Worm (Caenorhabditis elegans) whole organism, early embryonic: Measurements from ENCODE around the gene cyp-14A4.

ENCODE experiments used
- B0310.2 ChIP-seq: sonication (generic microtip); optimal IDR thresholded peaks from 2 replicates; lab custom pipeline; 2016; ENCODE audit warnings: mild to moderate bottlenecking, missing genetic modification characterization, missing compliant biosample characterization
- F13C5.2 ChIP-seq: sonication (generic microtip); optimal IDR thresholded peaks from 2 replicates; lab custom pipeline; 2017; ENCODE audit warnings: mild to moderate bottlenecking, missing genetic modification characterization, inconsistent platforms, missing compliant biosample characterization
- aly-1 ChIP-seq: sonication (generic microtip); optimal IDR thresholded peaks from 2 replicates; lab custom pipeline; 2016; ENCODE audit warnings: missing genetic modification characterization, missing compliant biosample characterization
- ama-1 ChIP-seq: fragments of 150-350 bp; optimal IDR thresholded peaks from 2 replicates; lab custom pipeline; 2014
- ceh-13 ChIP-seq: fragments of 200-800 bp; sonication (Bioruptor generic); optimal IDR thresholded peaks from 2 replicates; lab custom pipeline; 2018; ENCODE audit warnings: mild to moderate bottlenecking, missing genetic modification characterization, missing compliant biosample characterization
- ceh-36 ChIP-seq: sonication (generic microtip); optimal IDR thresholded peaks from 2 replicates; lab custom pipeline; 2016; ENCODE audit warnings: missing genetic modification characterization, inconsistent platforms, missing compliant biosample characterization
- ets-7 ChIP-seq: sonication (generic microtip); optimal IDR thresholded peaks from 2 replicates; lab custom pipeline; 2016; ENCODE audit warnings: missing genotype, missing genetic modification characterization, missing compliant biosample characterization
- flt-1 ChIP-seq: fragments of 200-800 bp; sonication (Bioruptor generic); IDR thresholded peaks from 2 replicates; pipeline ENCODE4 v1.3.6; 2022; ENCODE audit warnings: missing genetic modification characterization, missing compliant biosample characterization
- hmbx-1 ChIP-seq: sonication (generic microtip); optimal IDR thresholded peaks from 2 replicates; lab custom pipeline; 2016; ENCODE audit warnings: mild to moderate bottlenecking, missing genetic modification characterization, missing compliant biosample characterization
- hmg-4 ChIP-seq: fragments of 200-800 bp; sonication (Bioruptor generic); optimal IDR thresholded peaks from 2 replicates; lab custom pipeline; 2018; ENCODE audit warnings: mild to moderate bottlenecking, missing genetic modification characterization, missing compliant biosample characterization
- hnd-1 ChIP-seq: sonication (generic microtip); optimal IDR thresholded peaks from 2 replicates; lab custom pipeline; 2016; ENCODE audit warnings: missing genetic modification characterization, missing compliant biosample characterization
- pes-1 ChIP-seq: fragments of 200-800 bp; sonication (Bioruptor generic); IDR thresholded peaks from 2 replicates; pipeline ENCODE4 v1.3.6; 2022; ENCODE audit warnings: missing genetic modification reagents, missing genetic modification characterization, missing compliant biosample characterization
- scrt-1 ChIP-seq: fragments of 200-800 bp; sonication (Bioruptor generic); IDR thresholded peaks from 2 replicates; pipeline ENCODE4 v1.3.6; 2022; ENCODE audit warnings: missing genetic modification characterization, missing compliant biosample characterization
- sea-1 ChIP-seq: fragments of 200-800 bp; sonication (Bioruptor generic); conservative IDR thresholded peaks from 2 replicates; pipeline ENCODE4 v1.3.6; 2022; ENCODE audit warnings: missing genetic modification characterization, missing compliant biosample characterization
- tbx-11 ChIP-seq: fragments of 200-800 bp; sonication (Bioruptor generic); IDR thresholded peaks from 2 replicates; pipeline ENCODE4 v1.3.6; 2022; ENCODE audit warnings: missing genetic modification characterization, missing compliant biosample characterization
- tbx-37 ChIP-seq: fragments of 200-800 bp; sonication (Bioruptor generic); conservative IDR thresholded peaks from 2 replicates; pipeline ENCODE4 v1.3.6; 2022; ENCODE audit warnings: missing genetic modification reagents, missing genetic modification characterization, missing compliant biosample characterization
- tra-4 ChIP-seq: sonication (generic microtip); optimal IDR thresholded peaks from 2 replicates; lab custom pipeline; 2017; ENCODE audit warnings: missing genetic modification characterization, missing compliant biosample characterization

The cyp-14A4 gene

DNA sequence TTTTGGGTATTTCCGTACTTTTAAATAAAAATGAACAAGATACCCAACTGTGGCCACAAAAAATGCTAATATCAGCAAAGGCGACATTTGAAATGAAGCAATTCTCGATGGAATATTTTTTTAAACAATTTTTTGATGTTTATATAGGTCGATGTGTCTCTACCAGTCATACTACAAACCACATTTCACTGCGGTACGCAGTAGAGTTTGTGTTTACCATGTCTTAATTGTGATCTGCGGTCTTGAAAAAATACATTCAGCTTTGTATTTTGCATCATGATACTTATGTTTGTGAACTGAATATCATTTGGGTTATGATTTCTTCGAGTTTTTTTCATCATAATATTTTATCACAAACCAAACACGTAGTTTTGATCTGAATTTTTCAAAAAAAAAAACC lies at the start of gene cyp-14A4:
TSS of gene cyp-14A4 (minus strand) at position 107 of the 400 bp plus-strand sequence.
- TF ChIP-seq sea-1 = no peak
- TF ChIP-seq hmg-4 (GFP tag; lab: Kevin White, UChicago) = no peak
- TF ChIP-seq F13C5.2 = no peak
- no peak for TF ChIP-seq pes-1 (GFP tag; lab: Robert Waterston, UW)
- TF ChIP-seq hmbx-1 (tag; lab: Kevin White, UChicago) = no peak
- TF ChIP-seq scrt-1 (GFP tag; lab: Robert Waterston, UW) = no peak

DNA sequence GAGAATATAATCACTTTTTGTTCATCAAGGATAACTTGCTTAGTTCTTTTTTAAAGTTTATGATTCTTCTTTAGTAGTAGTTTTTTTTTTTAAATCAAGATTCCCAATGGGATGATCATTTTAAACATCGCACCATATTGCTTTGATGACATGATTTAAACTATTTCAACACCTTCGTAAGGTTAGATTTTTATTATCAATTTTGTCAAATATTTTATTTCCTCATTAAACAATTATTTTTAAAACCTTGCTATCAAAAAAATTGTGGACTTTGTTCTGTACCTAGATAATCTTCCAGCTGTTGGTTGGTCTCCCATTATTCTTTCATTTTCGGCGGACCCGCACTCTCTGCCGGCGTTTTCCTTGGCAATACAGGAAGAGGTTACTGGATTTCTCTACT lies 47.4 kb upstream of the cyp-14A4 start, which contains the start of gene sir-2.3:
TSS of gene sir-2.3 (plus strand) at position 301 of the 400 bp plus-strand sequence.
- TF ChIP-seq hnd-1 (tag; lab: Kevin White, UChicago) = no peak
- TF ChIP-seq B0310.2 = no peak
- no peak for TF ChIP-seq tbx-37 (GFP tag; lab: Robert Waterston, UW)

DNA sequence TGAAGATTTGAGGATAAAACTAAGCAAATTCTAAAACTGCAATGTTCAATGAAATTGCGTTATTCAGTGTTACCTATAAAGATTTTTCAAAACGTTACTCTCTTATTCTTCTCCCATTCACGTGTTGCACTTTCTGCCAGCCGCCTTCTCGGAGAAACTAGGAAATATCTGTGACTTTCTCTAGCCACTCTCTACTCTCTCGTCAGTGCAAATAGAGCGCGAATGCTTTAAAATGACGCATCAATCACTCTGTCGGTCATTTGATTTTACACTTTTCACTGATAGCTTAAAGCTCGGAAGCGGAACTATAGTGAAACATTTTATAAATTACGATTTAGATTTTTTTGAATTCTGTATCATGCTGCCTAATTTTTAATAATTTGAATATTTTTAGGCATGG lies 44.9 kb upstream of the cyp-14A4 start:
- TF ChIP-seq ceh-13 = no peak
- TF ChIP-seq F13C5.2 = peak; percentile 23
- no peak for TF ChIP-seq hnd-1 (tag; lab: Kevin White, UChicago)
- TF ChIP-seq ceh-36 (tag; lab: Kevin White, UChicago) = no peak
- TF ChIP-seq tbx-11 (GFP tag; lab: Robert Waterston, UW) = no peak

DNA sequence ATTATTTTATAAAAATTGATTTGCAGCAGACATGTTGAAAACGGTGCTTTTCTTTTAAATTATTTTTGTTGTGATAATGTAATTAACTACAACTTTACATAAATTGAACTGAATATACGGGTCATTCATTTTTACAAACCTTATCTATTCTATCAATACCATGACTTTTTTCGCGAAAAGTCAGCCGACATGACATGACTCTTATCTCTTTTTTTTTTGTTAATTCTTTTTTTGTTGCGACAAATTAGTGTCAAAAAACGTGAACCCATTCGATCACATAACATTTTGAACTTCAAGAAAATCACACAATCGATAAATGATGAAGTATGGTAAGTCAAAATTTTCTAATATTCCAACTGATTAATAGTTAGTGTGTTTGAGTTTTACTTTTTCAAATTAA lies 44.0 kb upstream of the cyp-14A4 start, which contains the start of gene sir-2.2:
TSS of gene sir-2.2 (plus strand) at position 34 of the 400 bp plus-strand sequence.
- TF ChIP-seq sea-1 = no peak
- no peak for TF ChIP-seq ama-1 (lab: Kevin White, UChicago)
- no peak for TF ChIP-seq pes-1 (GFP tag; lab: Robert Waterston, UW)
- TF ChIP-seq B0310.2 = no peak
- no peak for TF ChIP-seq ets-7 (tag; lab: Kevin White, UChicago)
- TF ChIP-seq tbx-11 (GFP tag; lab: Robert Waterston, UW) = no peak
- no peak for TF ChIP-seq flt-1
- TF ChIP-seq tra-4 (tag; lab: Kevin White, UChicago) = no peak
- TF ChIP-seq hmbx-1 (tag; lab: Kevin White, UChicago) = no peak
- no peak for TF ChIP-seq ceh-36 (tag; lab: Kevin White, UChicago)
- TF ChIP-seq scrt-1 (GFP tag; lab: Robert Waterston, UW) = no peak

DNA sequence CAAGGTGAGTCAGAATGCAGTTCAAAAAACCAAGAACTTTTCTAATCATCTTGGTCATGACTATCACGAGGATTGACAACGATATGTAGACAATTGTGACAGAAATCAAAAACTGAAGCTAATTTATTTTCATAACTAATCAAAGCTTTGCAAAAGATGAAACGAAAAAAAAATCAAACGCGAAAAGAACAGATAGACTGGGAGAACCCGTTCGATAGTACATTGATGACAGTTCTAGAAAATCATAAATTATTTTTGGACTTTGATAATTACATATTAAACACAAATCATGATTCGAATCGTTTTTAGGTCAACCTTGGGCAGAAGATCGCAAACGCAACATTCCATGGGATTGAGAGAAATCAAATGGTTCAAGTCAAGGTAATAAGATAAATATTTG lies 41.0 kb upstream of the cyp-14A4 start:
- TF ChIP-seq ceh-13 (no peak), tra-4 (tag; lab: Kevin White, UChicago) (no peak), hmg-4 (GFP tag; lab: Kevin White, UChicago) (no peak), ama-1 (lab: Kevin White, UChicago) (no peak), F13C5.2 (no peak), hmbx-1 (tag; lab: Kevin White, UChicago) (no peak), B0310.2 (no peak), tbx-37 (GFP tag; lab: Robert Waterston, UW) (no peak), ets-7 (tag; lab: Kevin White, UChicago) (no peak)

DNA sequence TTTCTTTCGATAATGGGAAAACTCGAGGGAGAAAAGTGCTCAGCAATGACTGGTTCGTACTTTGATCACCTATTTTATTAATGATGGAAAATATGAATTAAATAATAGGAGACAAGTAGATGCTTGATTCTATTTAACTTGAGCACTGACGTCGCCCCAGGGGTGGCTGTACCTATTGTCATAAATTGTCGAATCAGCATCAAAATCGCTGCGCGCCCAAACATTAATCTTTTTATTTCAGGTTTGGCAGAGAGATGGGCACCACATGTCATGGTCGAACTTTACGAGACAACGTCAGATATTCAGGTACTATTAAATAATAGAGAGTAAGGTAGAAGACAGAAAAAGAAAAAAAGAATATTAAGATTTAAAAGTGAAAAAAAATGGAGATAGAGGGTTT lies 40.3 kb upstream of the cyp-14A4 start:
- no peak for TF ChIP-seq ama-1 (lab: Kevin White, UChicago)
- TF ChIP-seq aly-1 (tag; lab: Kevin White, UChicago) = no peak
- no peak for TF ChIP-seq ceh-36 (tag; lab: Kevin White, UChicago)
- no peak for TF ChIP-seq tra-4 (tag; lab: Kevin White, UChicago)
- TF ChIP-seq flt-1 = no peak
- no peak for TF ChIP-seq hmg-4 (GFP tag; lab: Kevin White, UChicago)
- TF ChIP-seq hnd-1 (tag; lab: Kevin White, UChicago) = no peak
- no peak for TF ChIP-seq ceh-13
- TF ChIP-seq pes-1 (GFP tag; lab: Robert Waterston, UW) = no peak
- no peak for TF ChIP-seq B0310.2
- TF ChIP-seq ets-7 (tag; lab: Kevin White, UChicago) = no peak
- no peak for TF ChIP-seq scrt-1 (GFP tag; lab: Robert Waterston, UW)
- no peak for TF ChIP-seq tbx-37 (GFP tag; lab: Robert Waterston, UW)

DNA sequence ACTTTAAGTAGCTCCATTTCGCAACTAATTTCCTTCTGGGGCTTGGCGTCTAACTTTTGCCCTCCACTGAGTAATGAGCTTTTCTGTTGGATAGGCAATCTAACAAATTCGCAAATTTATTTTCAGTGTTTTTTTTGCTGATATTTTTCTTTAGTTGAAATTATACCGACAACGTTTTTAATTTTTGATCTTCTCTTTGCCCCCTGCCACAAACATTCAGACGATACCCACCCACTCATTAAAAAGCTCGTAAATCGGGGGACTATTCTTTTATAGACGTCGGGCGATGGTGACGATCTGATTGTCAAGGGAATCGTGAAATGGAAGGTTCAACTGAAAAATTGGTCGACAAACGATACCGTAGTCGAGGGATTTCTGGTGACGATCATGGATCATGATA lies 39.7 kb upstream of the cyp-14A4 start:
- no peak for TF ChIP-seq ets-7 (tag; lab: Kevin White, UChicago)

DNA sequence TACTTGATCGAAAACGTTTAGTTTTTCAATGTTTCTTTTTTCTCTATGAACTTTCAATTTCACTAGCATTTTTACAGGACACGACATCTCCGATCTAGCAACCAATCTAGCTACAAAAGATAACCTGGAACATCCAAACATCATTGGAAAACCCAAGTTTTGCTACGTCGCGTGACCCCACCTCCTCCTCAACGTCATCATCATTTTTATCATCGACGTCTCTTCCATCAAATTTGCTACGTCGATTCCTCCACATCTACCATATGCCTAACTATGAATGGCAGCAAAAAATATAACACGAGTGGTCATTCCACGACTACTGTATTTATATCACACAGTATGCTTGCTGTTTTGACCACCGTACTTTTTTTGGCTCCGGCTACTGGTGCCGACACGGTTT lies 38.9 kb upstream of the cyp-14A4 start, which contains the start of gene F46G10.2:
TSS of gene F46G10.2 (plus strand) at position 78 of the 400 bp plus-strand sequence.
- TF ChIP-seq ets-7 (tag; lab: Kevin White, UChicago) = no peak
- TF ChIP-seq ceh-13 = no peak
- TF ChIP-seq tbx-11 (GFP tag; lab: Robert Waterston, UW) = no peak
- no peak for TF ChIP-seq scrt-1 (GFP tag; lab: Robert Waterston, UW)
- no peak for TF ChIP-seq flt-1
- TF ChIP-seq pes-1 (GFP tag; lab: Robert Waterston, UW) = no peak
- no peak for TF ChIP-seq ama-1 (lab: Kevin White, UChicago)
- TF ChIP-seq tbx-37 (GFP tag; lab: Robert Waterston, UW) = no peak
- no peak for TF ChIP-seq hmg-4 (GFP tag; lab: Kevin White, UChicago)
- no peak for TF ChIP-seq ceh-36 (tag; lab: Kevin White, UChicago)
- no peak for TF ChIP-seq aly-1 (tag; lab: Kevin White, UChicago)
- TF ChIP-seq hmbx-1 (tag; lab: Kevin White, UChicago) = no peak

DNA sequence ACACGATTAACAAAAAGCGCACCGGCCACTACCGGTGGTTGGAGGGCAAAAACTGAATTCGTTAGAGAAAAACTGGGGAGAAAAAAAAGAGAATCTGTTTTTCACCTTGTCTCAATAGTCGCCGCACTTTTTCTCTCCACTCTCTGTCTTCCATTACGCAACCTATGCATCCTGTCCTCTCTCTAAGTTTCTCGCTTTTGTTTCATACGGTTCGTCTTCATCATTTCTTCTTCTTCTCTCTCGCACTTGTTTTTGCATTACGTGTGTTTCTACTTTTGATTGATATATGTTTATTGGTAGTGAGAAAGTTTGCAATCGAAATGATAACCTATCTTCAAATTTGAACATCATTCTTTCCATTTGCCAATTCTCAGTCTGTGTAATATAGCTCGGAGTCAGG lies 36.6 kb upstream of the cyp-14A4 start:
- no peak for TF ChIP-seq sea-1
- TF ChIP-seq ets-7 (tag; lab: Kevin White, UChicago) = no peak
- TF ChIP-seq aly-1 (tag; lab: Kevin White, UChicago) = no peak
- no peak for TF ChIP-seq scrt-1 (GFP tag; lab: Robert Waterston, UW)
- TF ChIP-seq ceh-13 = no peak
- no peak for TF ChIP-seq hmbx-1 (tag; lab: Kevin White, UChicago)
